Worm (Caenorhabditis elegans): Measurements from ENCODE around the gene col-167.

The col-167 gene

ce11 chrX:6278296-6278695 lies 45.0 kb upstream of the col-167 start:
- TF ChIP-seq nhr-11 (tag; optimal IDR thresholded peaks at IDR 0.05) (no peak), nhr-25 (tag; optimal IDR thresholded peaks at IDR 0.05) (peak; percentile 52)

- TF ChIP-seq sma-3 (GFP tag; optimal IDR thresholded peaks at IDR 0.05) (peak; percentile 59), blmp-1 (tag; optimal IDR thresholded peaks at IDR 0.05; ENCODE audit: insufficient read depth) (peak; percentile 30), nhr-237 (tag; optimal IDR thresholded peaks at IDR 0.05) (no peak), nhr-77 (tag; optimal IDR thresholded peaks at IDR 0.05) (no peak), ama-1 (optimal IDR thresholded peaks at IDR 0.05) (peak; percentile 94), nhr-25 (tag; optimal IDR thresholded peaks at IDR 0.05) (peak; percentile 60), alr-1 (tag; optimal IDR thresholded peaks at IDR 0.05) (no peak), aly-2 (tag; optimal IDR thresholded peaks at IDR 0.05) (no peak), skn-1 (tag; optimal IDR thresholded peaks at IDR 0.05) (no peak), crh-2 (tag; optimal IDR thresholded peaks at IDR 0.05) (peak; percentile 16), ztf-4 (tag; optimal IDR thresholded peaks at IDR 0.05) (no peak), mbf-1 (tag; optimal IDR thresholded peaks at IDR 0.05) (no peak), lin-13 (GFP tag; optimal IDR thresholded peaks at IDR 0.05) (peak; percentile 17), sma-9 (GFP tag; optimal IDR thresholded peaks at IDR 0.05) (peak; percentile 38), sma-9 (tag; optimal IDR thresholded peaks at IDR 0.05) (no peak), gmeb-1 (tag; optimal IDR thresholded peaks at IDR 0.05) (no peak)
Measured at ce11 chrX:6279625-6280024, 43.7 kb upstream of the col-167 start, which contains the start of gene col-166. col-166 (plus strand) TSS chrX:6280016.

ce11 chrX:6280998-6281397 lies 42.3 kb upstream of the col-167 start:
- TF ChIP-seq mdl-1 (tag; optimal IDR thresholded peaks at IDR 0.05) (no peak), unc-62 (GFP tag; optimal IDR thresholded peaks at IDR 0.05) (no peak), crh-2 (tag; optimal IDR thresholded peaks at IDR 0.05) (peak; percentile 45), nhr-25 (tag; optimal IDR thresholded peaks at IDR 0.05) (peak; percentile 79), ZK546.5 (tag; optimal IDR thresholded peaks at IDR 0.05) (no peak), nhr-11 (tag; optimal IDR thresholded peaks at IDR 0.05) (no peak), sma-9 (GFP tag; optimal IDR thresholded peaks at IDR 0.05) (peak; percentile 3), sma-9 (tag; optimal IDR thresholded peaks at IDR 0.05) (no peak), nhr-77 (tag; optimal IDR thresholded peaks at IDR 0.05) (no peak), R02D3.7 (tag; optimal IDR thresholded peaks at IDR 0.05) (no peak), ama-1 (optimal IDR thresholded peaks at IDR 0.05) (peak; percentile 60), sma-3 (GFP tag; optimal IDR thresholded peaks at IDR 0.05) (peak; percentile 38), ztf-4 (tag; optimal IDR thresholded peaks at IDR 0.05) (no peak), lin-13 (GFP tag; optimal IDR thresholded peaks at IDR 0.05) (peak; percentile 8), nhr-129 (tag; optimal IDR thresholded peaks at IDR 0.05) (no peak), dmd-4 (tag; optimal IDR thresholded peaks at IDR 0.05) (no peak), lin-39 (tag; optimal IDR thresholded peaks at IDR 0.05) (no peak), fos-1 (tag; optimal IDR thresholded peaks at IDR 0.05) (no peak), ztf-11 (tag; optimal IDR thresholded peaks at IDR 0.05) (no peak), sem-4 (tag; optimal IDR thresholded peaks at IDR 0.05) (no peak), blmp-1 (tag; optimal IDR thresholded peaks at IDR 0.05; ENCODE audit: insufficient read depth) (peak; percentile 16), nhr-6 (tag; optimal IDR thresholded peaks at IDR 0.05) (peak; percentile 57), snpc-4 (tag; optimal IDR thresholded peaks at IDR 0.05) (no peak), nhr-21 (tag; optimal IDR thresholded peaks at IDR 0.05) (no peak), aly-2 (tag; optimal IDR thresholded peaks at IDR 0.05) (no peak), mbf-1 (tag; optimal IDR thresholded peaks at IDR 0.05) (no peak)

ce11 chrX:6286154-6286553 lies 37.1 kb upstream of the col-167 start:
- peak; percentile 8 for TF ChIP-seq nhr-21 (tag; optimal IDR thresholded peaks at IDR 0.05)
- peak; percentile 30 for TF ChIP-seq nhr-11 (tag; optimal IDR thresholded peaks at IDR 0.05)
- peak; percentile 48 for TF ChIP-seq sma-3 (GFP tag; optimal IDR thresholded peaks at IDR 0.05)
- no peak for TF ChIP-seq ceh-16 (tag; optimal IDR thresholded peaks at IDR 0.05)
- TF ChIP-seq crh-2 (tag; optimal IDR thresholded peaks at IDR 0.05): peak; percentile 32
- no peak for TF ChIP-seq lin-39 (tag; optimal IDR thresholded peaks at IDR 0.05)
- peak; percentile 37 for TF ChIP-seq sma-9 (GFP tag; optimal IDR thresholded peaks at IDR 0.05)
- no peak for TF ChIP-seq sma-9 (tag; optimal IDR thresholded peaks at IDR 0.05)
- peak; percentile 45 for TF ChIP-seq fos-1 (tag; optimal IDR thresholded peaks at IDR 0.05)

ce11 chrX:6289038-6289437 lies 34.2 kb upstream of the col-167 start:
- TF ChIP-seq unc-55 (GFP tag; optimal IDR thresholded peaks at IDR 0.05): no peak
- no peak for TF ChIP-seq zag-1 (tag; optimal IDR thresholded peaks at IDR 0.05)
- TF ChIP-seq blmp-1 (tag; optimal IDR thresholded peaks at IDR 0.05; ENCODE audit: insufficient read depth): no peak
- no peak for TF ChIP-seq nhr-23 (tag; optimal IDR thresholded peaks at IDR 0.05)
- no peak for TF ChIP-seq elt-1 (tag; optimal IDR thresholded peaks at IDR 0.05)
- TF ChIP-seq unc-39 (tag; optimal IDR thresholded peaks at IDR 0.05): no peak
- TF ChIP-seq mab-5 (tag; optimal IDR thresholded peaks at IDR 0.05): no peak
- no peak for TF ChIP-seq gmeb-1 (tag; optimal IDR thresholded peaks at IDR 0.05)
- no peak for TF ChIP-seq nhr-11 (tag; optimal IDR thresholded peaks at IDR 0.05)
- TF ChIP-seq sma-3 (GFP tag; optimal IDR thresholded peaks at IDR 0.05): no peak
- TF ChIP-seq sem-4 (tag; optimal IDR thresholded peaks at IDR 0.05): no peak
- TF ChIP-seq peb-1 (tag; optimal IDR thresholded peaks at IDR 0.05): no peak
- TF ChIP-seq ztf-1 (GFP tag; conservative IDR thresholded peaks at IDR 0.05): no peak
- TF ChIP-seq mdl-1 (tag; optimal IDR thresholded peaks at IDR 0.05): no peak
- TF ChIP-seq unc-62 (GFP tag; optimal IDR thresholded peaks at IDR 0.05): no peak
- no peak for TF ChIP-seq lin-11 (tag; optimal IDR thresholded peaks at IDR 0.05)
- no peak for TF ChIP-seq ceh-16 (tag; optimal IDR thresholded peaks at IDR 0.05)
